Worm (Caenorhabditis elegans) whole organism, L3 larva: ENCODE results near the gene srt-15.

ENCODE experiments used
- R02D3.7 ChIP-seq: fragments of 150-350 bp; optimal IDR thresholded peaks from 2 replicates; lab custom pipeline; 2014; ENCODE audit warnings: missing biosample characterization, missing genetic modification characterization
- ZK546.5 ChIP-seq: sonication (generic microtip); optimal IDR thresholded peaks from 2 replicates; lab custom pipeline; 2017; ENCODE audit warnings: missing biosample characterization, missing genetic modification characterization
- aly-2 ChIP-seq: fragments of 150-350 bp; optimal IDR thresholded peaks from 2 replicates; lab custom pipeline; 2014; ENCODE audit warnings: missing biosample characterization, missing genetic modification characterization
- ama-1 ChIP-seq: fragments of 150-350 bp; optimal IDR thresholded peaks from 2 replicates; lab custom pipeline; 2018
- ceh-16 ChIP-seq: sonication (generic microtip); optimal IDR thresholded peaks from 2 replicates; lab custom pipeline; 2017; ENCODE audit warnings: missing biosample characterization, missing genetic modification characterization
- ceh-82 ChIP-seq: fragments of 150-350 bp; optimal IDR thresholded peaks from 2 replicates; lab custom pipeline; 2014; ENCODE audit warnings: missing biosample characterization, missing genetic modification characterization
- ceh-9 ChIP-seq: sonication (generic microtip); optimal IDR thresholded peaks from 2 replicates; lab custom pipeline; 2018; ENCODE audit warnings: missing biosample characterization, missing genetic modification characterization
- egl-5 ChIP-seq: fragments of 150-350 bp; optimal IDR thresholded peaks from 2 replicates; lab custom pipeline; 2017; ENCODE audit warnings: missing biosample characterization, missing genetic modification reagents, missing genetic modification characterization, inconsistent platforms
- elt-1 ChIP-seq: fragments of 150-350 bp; optimal IDR thresholded peaks from 2 replicates; lab custom pipeline; 2014; ENCODE audit warnings: missing biosample characterization, missing genetic modification characterization
- elt-3 ChIP-seq, 3 experiments: fragments of 150-350 bp in 1 of 3; sonication (generic microtip) in 2 of 3; optimal IDR thresholded peaks; 2 replicates in 2 of 3; 4 replicates in 1 of 3; lab custom pipeline; 2014 to 2017; ENCODE audit warnings: missing biosample characterization in 3 of 3, missing genetic modification characterization in 3 of 3
- eor-1 ChIP-seq, 2 experiments: fragments of 150-350 bp; optimal IDR thresholded peaks; 2 replicates each; lab custom pipeline; 2014 to 2018; ENCODE audit warnings: missing biosample characterization in 2 of 2, missing genetic modification characterization in 2 of 2
- fkh-2 ChIP-seq: fragments of 150-350 bp; optimal IDR thresholded peaks from 2 replicates; lab custom pipeline; 2014; ENCODE audit warnings: missing biosample characterization, missing genetic modification reagents, missing genetic modification characterization
- fos-1 ChIP-seq: fragments of 150-350 bp; optimal IDR thresholded peaks from 2 replicates; lab custom pipeline; 2014; ENCODE audit warnings: missing biosample characterization, missing genetic modification characterization
- hmg-11 ChIP-seq: sonication (generic microtip); optimal IDR thresholded peaks from 2 replicates; lab custom pipeline; 2016; ENCODE audit warnings: missing genetic modification characterization, missing compliant biosample characterization
- jun-1 ChIP-seq: fragments of 150-350 bp; optimal IDR thresholded peaks from 2 replicates; lab custom pipeline; 2014; ENCODE audit warnings: missing biosample characterization, missing genetic modification reagents, missing genetic modification characterization
- lin-15B ChIP-seq: fragments of 150-350 bp; optimal IDR thresholded peaks from 2 replicates; lab custom pipeline; 2014; ENCODE audit warnings: missing biosample characterization, missing genetic modification characterization
- lin-39 ChIP-seq: fragments of 150-350 bp; optimal IDR thresholded peaks from 2 replicates; lab custom pipeline; 2018; ENCODE audit warnings: missing biosample characterization, missing genetic modification reagents, missing genetic modification characterization
- lsy-12 ChIP-seq: sonication (generic microtip); optimal IDR thresholded peaks from 2 replicates; lab custom pipeline; 2016; ENCODE audit warnings: mild to moderate bottlenecking, missing genetic modification characterization, missing compliant biosample characterization
- mdl-1 ChIP-seq: fragments of 150-350 bp; optimal IDR thresholded peaks from 2 replicates; lab custom pipeline; 2014; ENCODE audit warnings: missing biosample characterization, missing genetic modification characterization
- mml-1 ChIP-seq: fragments of 150-350 bp; sonication (generic microtip); optimal IDR thresholded peaks from 3 replicates; lab custom pipeline; 2014; ENCODE audit warnings: missing biosample characterization, missing genetic modification characterization
- nfya-1 ChIP-seq: sonication (generic microtip); optimal IDR thresholded peaks from 2 replicates; lab custom pipeline; 2017; ENCODE audit warnings: missing genetic modification characterization, mild to moderate bottlenecking, missing compliant biosample characterization, antibody characterized with exemption, moderate library complexity; ENCODE audit not compliant: insufficient read depth
- nhr-11 ChIP-seq: fragments of 150-350 bp; optimal IDR thresholded peaks from 2 replicates; lab custom pipeline; 2014; ENCODE audit warnings: missing biosample characterization, missing genetic modification characterization
- nhr-237 ChIP-seq: fragments of 150-350 bp; optimal IDR thresholded peaks from 2 replicates; lab custom pipeline; 2014; ENCODE audit warnings: missing biosample characterization, missing genetic modification characterization
- nhr-25 ChIP-seq: sonication (generic microtip); optimal IDR thresholded peaks from 2 replicates; lab custom pipeline; 2017; ENCODE audit warnings: missing biosample characterization, missing genetic modification characterization
- nhr-28 ChIP-seq: fragments of 150-350 bp; optimal IDR thresholded peaks from 2 replicates; lab custom pipeline; 2014; ENCODE audit warnings: missing biosample characterization, missing genetic modification characterization
- nhr-43 ChIP-seq: sonication (generic microtip); optimal IDR thresholded peaks from 2 replicates; lab custom pipeline; 2016; ENCODE audit warnings: mild to moderate bottlenecking, missing genetic modification characterization, missing compliant biosample characterization; ENCODE audit not compliant: poor library complexity, severe bottlenecking
- nhr-67 ChIP-seq: fragments of 150-350 bp; optimal IDR thresholded peaks from 2 replicates; lab custom pipeline; 2014; ENCODE audit warnings: missing biosample characterization, missing genetic modification characterization
- nhr-76 ChIP-seq: fragments of 150-350 bp; sonication (generic microtip); optimal IDR thresholded peaks from 5 replicates; lab custom pipeline; 2014; ENCODE audit warnings: missing biosample characterization, missing genetic modification characterization
- nhr-77 ChIP-seq: fragments of 150-350 bp; optimal IDR thresholded peaks from 2 replicates; lab custom pipeline; 2014; ENCODE audit warnings: missing biosample characterization, missing genetic modification characterization
- pha-4 ChIP-seq: fragments of 150-350 bp; optimal IDR thresholded peaks from 2 replicates; lab custom pipeline; 2014; ENCODE audit warnings: missing biosample characterization, missing genetic modification reagents, missing genetic modification characterization
- pqm-1 ChIP-seq: fragments of 150-350 bp; optimal IDR thresholded peaks from 2 replicates; lab custom pipeline; 2017; ENCODE audit warnings: missing biosample characterization, missing genetic modification characterization, inconsistent platforms
- sea-2 ChIP-seq: fragments of 150-350 bp; sonication (generic microtip); optimal IDR thresholded peaks from 4 replicates; lab custom pipeline; 2014; ENCODE audit warnings: missing biosample characterization, missing genetic modification reagents, missing genetic modification characterization
- skn-1 ChIP-seq: fragments of 150-350 bp; optimal IDR thresholded peaks from 2 replicates; lab custom pipeline; 2014; ENCODE audit warnings: missing biosample characterization, missing genetic modification characterization
- snpc-4 ChIP-seq: fragments of 150-350 bp; optimal IDR thresholded peaks from 2 replicates; lab custom pipeline; 2014; ENCODE audit warnings: missing biosample characterization, missing genetic modification characterization
- tbx-2 ChIP-seq: sonication (generic microtip); optimal IDR thresholded peaks from 2 replicates; lab custom pipeline; 2016; ENCODE audit warnings: mild to moderate bottlenecking, missing genetic modification characterization, missing compliant biosample characterization
- unc-39 ChIP-seq: sonication (generic microtip); optimal IDR thresholded peaks from 4 replicates; lab custom pipeline; 2017; ENCODE audit warnings: missing biosample characterization, missing genetic modification characterization
- unc-62 ChIP-seq: fragments of 150-350 bp; sonication (generic microtip); optimal IDR thresholded peaks from 4 replicates; lab custom pipeline; 2014; ENCODE audit warnings: missing biosample characterization, missing genetic modification reagents, missing genetic modification characterization

srt-15 gene

DNA sequence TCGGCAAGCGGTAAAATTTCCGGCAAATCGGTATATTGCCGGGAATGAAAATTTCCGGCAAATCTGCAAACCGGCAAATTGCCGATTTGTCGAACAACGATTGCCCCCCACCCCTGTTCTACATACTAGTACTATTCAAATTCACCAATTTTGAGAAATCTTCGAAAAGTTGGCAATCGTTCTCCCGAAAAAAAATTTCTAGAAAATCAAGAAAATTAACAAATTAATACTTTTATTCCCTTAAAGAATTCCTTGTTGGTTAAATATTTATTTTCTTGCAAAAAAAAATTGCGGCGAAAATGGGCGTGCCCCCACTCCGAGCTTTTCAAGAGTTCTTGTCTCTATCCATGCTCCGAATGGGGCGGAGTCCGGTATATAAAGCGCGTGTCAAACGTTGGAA, 7.7 kb downstream of the srt-15 start, which contains the start of gene C50H11.8:
C50H11.8 (plus strand) TSS at position 301 of the 400 bp plus-strand sequence.
- TF ChIP-seq mdl-1 (tag; lab: Kevin White, UChicago) (no peak), nhr-67 (tag; lab: Kevin White, UChicago) (no peak)

DNA sequence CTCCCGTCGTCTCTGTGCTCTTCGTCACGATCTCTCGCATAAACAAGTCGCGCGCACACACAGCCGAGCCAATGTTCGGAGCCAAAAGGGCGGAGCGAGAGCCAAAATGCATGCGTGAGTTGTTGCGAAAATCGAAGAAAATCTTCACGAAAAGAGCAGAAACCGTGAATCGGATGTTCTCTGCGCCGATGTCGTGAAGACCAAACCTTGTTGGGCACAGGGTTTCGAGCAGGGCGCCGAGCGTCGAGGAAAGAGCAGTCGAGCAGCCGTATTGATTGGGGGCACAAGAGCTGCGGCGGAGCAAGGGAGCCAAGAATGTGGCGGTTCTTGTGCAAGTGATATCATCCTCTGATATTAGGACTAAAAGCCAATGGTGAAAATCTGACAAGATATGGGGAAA, 15.6 kb downstream of the srt-15 start:
- TF ChIP-seq ama-1: no peak
- TF ChIP-seq lin-39 (tag; lab: Kevin White, UChicago): no peak
- no peak for TF ChIP-seq lsy-12
- TF ChIP-seq nhr-11 (tag; lab: Kevin White, UChicago): no peak
- no peak for TF ChIP-seq nhr-28 (tag; lab: Kevin White, UChicago)
- TF ChIP-seq mdl-1 (tag; lab: Kevin White, UChicago): no peak
- no peak for TF ChIP-seq unc-62
- TF ChIP-seq ZK546.5: no peak
- TF ChIP-seq nhr-77: no peak
- TF ChIP-seq tbx-2 (tag; lab: Kevin White, UChicago): no peak
- TF ChIP-seq hmg-11 (tag; lab: Kevin White, UChicago): no peak
- TF ChIP-seq nhr-67 (tag; lab: Kevin White, UChicago): no peak
- no peak for TF ChIP-seq eor-1 (tag; optimal IDR thresholded peaks at IDR 0.05; lab: Kevin White, UChicago)
- no peak for TF ChIP-seq egl-5 (tag; lab: Kevin White, UChicago)
- no peak for TF ChIP-seq lin-15B
- TF ChIP-seq fos-1: no peak
- no peak for TF ChIP-seq ceh-16
- TF ChIP-seq ceh-82: no peak
- TF ChIP-seq skn-1 (tag; lab: Kevin White, UChicago): no peak

DNA sequence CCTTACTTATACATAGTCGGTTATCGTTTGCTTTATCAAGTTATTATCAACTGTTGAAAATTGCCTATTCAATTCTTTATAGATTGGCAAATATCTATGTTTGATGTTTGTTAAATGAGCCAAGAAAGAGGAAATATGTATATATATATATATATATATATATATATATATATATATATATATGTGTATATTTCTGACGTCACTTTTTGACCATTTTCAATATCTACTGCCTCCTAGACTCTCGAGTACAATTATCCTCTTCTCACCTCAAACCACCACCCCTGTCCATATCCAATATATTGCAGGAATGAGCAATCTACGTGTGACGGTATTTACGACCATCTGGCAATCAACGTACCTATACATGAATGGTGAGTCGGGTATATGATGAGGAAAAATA, 17.1 kb downstream of the srt-15 start, which contains the start of gene F59D6.1:
F59D6.1 (plus strand) TSS at position 301 of the 400 bp plus-strand sequence.
- TF ChIP-seq unc-39 (tag; lab: Kevin White, UChicago) (no peak), nhr-67 (tag; lab: Kevin White, UChicago) (no peak), nhr-25 (no peak), elt-3 (tag; optimal IDR thresholded peaks at IDR 0.05; lab: Kevin White, UChicago) (no peak), pha-4 (tag; lab: Kevin White, UChicago) (no peak), snpc-4 (tag; lab: Kevin White, UChicago) (no peak), aly-2 (tag; lab: Kevin White, UChicago) (no peak), nhr-11 (tag; lab: Kevin White, UChicago) (no peak), elt-1 (tag; lab: Kevin White, UChicago) (no peak), tbx-2 (tag; lab: Kevin White, UChicago) (no peak), ceh-9 (no peak)

DNA sequence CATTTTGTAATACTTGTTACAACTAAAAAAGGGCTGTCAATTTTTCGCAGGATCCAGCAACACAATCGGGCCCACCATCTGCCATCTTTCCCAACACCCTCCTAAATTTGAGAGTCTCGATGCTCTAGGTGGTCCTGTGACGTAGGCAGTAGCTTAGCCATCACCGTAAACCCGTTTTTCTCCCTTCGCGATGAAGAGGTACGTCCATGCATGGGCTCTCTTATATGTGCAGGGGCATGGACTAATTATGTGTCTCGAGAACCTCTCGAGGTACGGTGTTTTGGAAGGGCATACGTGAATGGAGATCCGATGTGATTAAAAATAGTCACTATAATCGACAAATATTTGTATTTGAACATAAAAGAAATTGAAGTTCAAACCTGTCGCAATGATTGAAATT, 21.0 kb downstream of the srt-15 start:
- TF ChIP-seq nhr-76 (tag; lab: Kevin White, UChicago) (no peak), nhr-43 (tag; lab: Kevin White, UChicago) (no peak), sea-2 (GFP tag; lab: Kevin White, UChicago) (no peak), pqm-1 (tag; lab: Kevin White, UChicago) (no peak), jun-1 (tag; lab: Kevin White, UChicago) (no peak), lin-15B (no peak)

ce11 chrV:3039282-3039681, 22.7 kb downstream of the srt-15 start, which contains the start of gene chpf-2:
chpf-2 (minus strand) TSS chrV:3039382.
- no peak for TF ChIP-seq nfya-1 (tag; lab: Kevin White, UChicago)
- TF ChIP-seq mml-1 (tag; lab: Kevin White, UChicago): no peak
- no peak for TF ChIP-seq fkh-2 (tag; lab: Kevin White, UChicago)
- TF ChIP-seq ceh-9: no peak
- no peak for TF ChIP-seq R02D3.7 (tag; lab: Kevin White, UChicago)
- TF ChIP-seq lin-15B: no peak
- no peak for TF ChIP-seq hmg-11 (tag; lab: Kevin White, UChicago)
- TF ChIP-seq eor-1 (tag; optimal IDR thresholded peaks at IDR 0.05; lab: Kevin White, UChicago): no peak
- no peak for TF ChIP-seq nhr-237 (tag; lab: Kevin White, UChicago)
- no peak for TF ChIP-seq lsy-12
- TF ChIP-seq, all 47 proteins: peak for 0
